Fruit fly (Drosophila melanogaster) whole organism, wandering third instar larva: ENCODE results near the gene Doa.

Experiments used
- Abd-B ChIP-seq: fragments of >200 bp; optimal IDR thresholded peaks from 2 replicates; lab custom pipeline; 2017; ENCODE audit warnings: missing biosample characterization, missing genetic modification characterization
- CG32264 ChIP-seq: fragments of 200-800 bp; sonication (Bioruptor generic); optimal IDR thresholded peaks from 2 replicates; lab custom pipeline; 2016; ENCODE audit warnings: missing biosample characterization, missing genetic modification characterization
- CrebA ChIP-seq: fragments of 200-800 bp; sonication (Bioruptor generic); optimal IDR thresholded peaks from 2 replicates; lab custom pipeline; 2016; ENCODE audit warnings: missing biosample characterization, mild to moderate bottlenecking, missing genetic modification characterization, borderline replicate concordance
- Dfd ChIP-seq: fragments of >200 bp; optimal IDR thresholded peaks from 2 replicates; lab custom pipeline; 2017; ENCODE audit warnings: missing biosample characterization, missing genetic modification characterization
- Dif ChIP-seq: fragments of 200-275, 200-300 bp; sonication (Bioruptor generic); optimal IDR thresholded peaks from 2 replicates; lab custom pipeline; 2018; ENCODE audit warnings: missing biosample characterization, missing genetic modification characterization; ENCODE audit not compliant: partially characterized antibody
- GATAd ChIP-seq: sonication (Bioruptor generic); optimal IDR thresholded peaks from 2 replicates; lab custom pipeline; 2016; ENCODE audit warnings: missing biosample characterization, missing genetic modification characterization
- HLH106 ChIP-seq: fragments of 200-800 bp; optimal IDR thresholded peaks from 3 replicates; lab custom pipeline; 2019; ENCODE audit warnings: missing biosample characterization, mild to moderate bottlenecking, missing genetic modification characterization, moderate library complexity
- Hnf4 ChIP-seq: fragments of 200-800 bp; sonication (Bioruptor generic); optimal IDR thresholded peaks from 2 replicates; lab custom pipeline; 2016; ENCODE audit warnings: missing biosample characterization, mild to moderate bottlenecking, missing genetic modification characterization
- Hr78 ChIP-seq: fragments of >200 bp; optimal IDR thresholded peaks from 2 replicates; lab custom pipeline; 2017; ENCODE audit warnings: missing biosample characterization, missing genetic modification characterization
- Hr83 ChIP-seq: fragments of 200-300 bp; sonication (Bioruptor generic); optimal IDR thresholded peaks from 2 replicates; lab custom pipeline; 2016; ENCODE audit warnings: missing biosample characterization, mild to moderate bottlenecking, missing genetic modification characterization, moderate library complexity; ENCODE audit not compliant: poor library complexity, severe bottlenecking
- Jra ChIP-seq: sonication (Bioruptor generic); optimal IDR thresholded peaks from 2 replicates; lab custom pipeline; 2016; ENCODE audit warnings: missing biosample characterization, missing genetic modification characterization
- N ChIP-seq: fragments of >200 bp; optimal IDR thresholded peaks from 2 replicates; lab custom pipeline; 2018; ENCODE audit warnings: missing biosample characterization, missing external identifiers, missing genetic modification characterization
- OdsH ChIP-seq: fragments of 200-800 bp; sonication (Bioruptor generic); optimal IDR thresholded peaks from 2 replicates; lab custom pipeline; 2016; ENCODE audit warnings: missing biosample characterization, mild to moderate bottlenecking, missing genetic modification characterization
- Rel ChIP-seq, 2 experiments: fragments of 200-800 bp; sonication (Bioruptor generic) in 1 of 2; optimal IDR thresholded peaks; 2 replicates in 1 of 2; 3 replicates in 1 of 2; lab custom pipeline; 2016 to 2019; ENCODE audit warnings: mild to moderate bottlenecking in 2 of 2, missing biosample characterization in 2 of 2, missing genetic modification characterization in 2 of 2, moderate library complexity in 1 of 2
- Sp1 ChIP-seq: fragments of 200-800 bp; sonication (Bioruptor generic); optimal IDR thresholded peaks from 3 replicates; lab custom pipeline; 2019; ENCODE audit warnings: missing biosample characterization, mild to moderate bottlenecking, missing genetic modification characterization, moderate library complexity
- Vsx2 ChIP-seq: fragments of 200-300, 225-300 bp; sonication (Bioruptor generic); optimal IDR thresholded peaks from 2 replicates; lab custom pipeline; 2018; ENCODE audit warnings: missing biosample characterization, missing genetic modification characterization; ENCODE audit not compliant: partially characterized antibody
- br ChIP-seq: fragments of 200-800 bp; sonication (Bioruptor generic); optimal IDR thresholded peaks from 2 replicates; lab custom pipeline; 2016; ENCODE audit warnings: missing biosample characterization, missing genetic modification characterization
- brk ChIP-seq: fragments of 200-800 bp; sonication (Bioruptor generic); optimal IDR thresholded peaks from 2 replicates; lab custom pipeline; 2016; ENCODE audit warnings: missing biosample characterization, mild to moderate bottlenecking, missing genetic modification characterization
- dmrt93B ChIP-seq: fragments of 200-800 bp; sonication (Bioruptor generic); optimal IDR thresholded peaks from 2 replicates; lab custom pipeline; 2018; ENCODE audit warnings: missing biosample characterization, mild to moderate bottlenecking, missing genetic modification characterization
- dsf ChIP-seq: sonication (Bioruptor generic); optimal IDR thresholded peaks from 2 replicates; lab custom pipeline; 2016; ENCODE audit warnings: missing biosample characterization, missing genetic modification characterization, borderline replicate concordance
- ey ChIP-seq: fragments of 200-800 bp; sonication (Bioruptor generic); optimal IDR thresholded peaks from 2 replicates; lab custom pipeline; 2016; ENCODE audit warnings: missing biosample characterization, missing genetic modification characterization
- foxo ChIP-seq, 2 experiments: fragments of 200-800 bp; sonication (Bioruptor generic); optimal IDR thresholded peaks; 2 replicates in 1 of 2; 3 replicates in 1 of 2; lab custom pipeline; 2016 to 2017; ENCODE audit warnings: missing biosample characterization in 2 of 2, missing genetic modification characterization in 2 of 2
- fru ChIP-seq: fragments of 200-800 bp; sonication (Bioruptor generic); optimal IDR thresholded peaks from 3 replicates; lab custom pipeline; 2016; ENCODE audit warnings: missing biosample characterization, mild to moderate bottlenecking, missing genetic modification characterization
- h ChIP-seq: fragments of 200-800 bp; sonication (Bioruptor generic); optimal IDR thresholded peaks from 3 replicates; lab custom pipeline; 2016; ENCODE audit warnings: missing biosample characterization, mild to moderate bottlenecking, missing genetic modification characterization
- jim ChIP-seq: fragments of 175-275, 200-325 bp; sonication (Bioruptor generic); optimal IDR thresholded peaks from 2 replicates; lab custom pipeline; 2016; ENCODE audit warnings: missing biosample characterization, mild to moderate bottlenecking, missing genetic modification characterization
- lola ChIP-seq: fragments of >200 bp; optimal IDR thresholded peaks from 2 replicates; lab custom pipeline; 2017; ENCODE audit warnings: missing biosample characterization, missing genetic modification characterization
- pan ChIP-seq: fragments of >200 bp; optimal IDR thresholded peaks from 2 replicates; lab custom pipeline; 2017
- psq ChIP-seq: fragments of 200-800 bp; sonication (Bioruptor generic); optimal IDR thresholded peaks from 3 replicates; lab custom pipeline; 2017; ENCODE audit warnings: missing biosample characterization, mild to moderate bottlenecking, missing genetic modification characterization, moderate library complexity
- rgr ChIP-seq: fragments of 200-800 bp; sonication (Bioruptor generic); optimal IDR thresholded peaks from 3 replicates; lab custom pipeline; 2016; ENCODE audit warnings: missing biosample characterization, mild to moderate bottlenecking, missing genetic modification characterization
- sage ChIP-seq: fragments of 200-800 bp; sonication (Bioruptor generic); optimal IDR thresholded peaks from 2 replicates; lab custom pipeline; 2016; ENCODE audit warnings: missing biosample characterization, mild to moderate bottlenecking, missing genetic modification characterization
- sv ChIP-seq: fragments of 200-800 bp; sonication (Bioruptor generic); optimal IDR thresholded peaks from 3 replicates; lab custom pipeline; 2016; ENCODE audit warnings: missing biosample characterization, missing genetic modification characterization
- woc ChIP-seq: sonication (Bioruptor generic); optimal IDR thresholded peaks from 2 replicates; lab custom pipeline; 2016; ENCODE audit warnings: missing biosample characterization, mild to moderate bottlenecking, missing genetic modification characterization

The Doa gene

dm6 chr3R:28856140-28856539 is 31.7 kb upstream of the Doa start:
- TF ChIP-seq sage (GFP tag; lab: Kevin White, UChicago) = no peak
- no peak for TF ChIP-seq Rel (GFP tag; optimal IDR thresholded peaks at IDR 0.05; lab: Kevin White, UChicago)
- no peak for TF ChIP-seq Rel (tag; optimal IDR thresholded peaks at IDR 0.05; lab: Kevin White, UChicago)
- TF ChIP-seq Hr83 (GFP tag; lab: Kevin White, UChicago) = no peak
- TF ChIP-seq Sp1 = no peak
- TF ChIP-seq dmrt93B (GFP tag; lab: Kevin White, UChicago) = no peak
- TF ChIP-seq jim (GFP tag; lab: Kevin White, UChicago) = no peak
- TF ChIP-seq N (GFP tag; lab: Kevin White, UChicago) = no peak
- no peak for TF ChIP-seq fru (GFP tag; lab: Kevin White, UChicago)
- TF ChIP-seq Dif (GFP tag; lab: Kevin White, UChicago) = no peak
- no peak for TF ChIP-seq OdsH (GFP tag; lab: Kevin White, UChicago)
- TF ChIP-seq br (GFP tag; lab: Kevin White, UChicago) = no peak
- no peak for TF ChIP-seq dsf (GFP tag; lab: Kevin White, UChicago)
- no peak for TF ChIP-seq brk (GFP tag; lab: Kevin White, UChicago)
- no peak for TF ChIP-seq sv (GFP tag; lab: Kevin White, UChicago)
- no peak for TF ChIP-seq foxo (GFP tag; optimal IDR thresholded peaks at IDR 0.05; lab: Kevin White, UChicago)
- TF ChIP-seq psq (GFP tag; lab: Kevin White, UChicago) = no peak
- no peak for TF ChIP-seq CG32264 (GFP tag; lab: Kevin White, UChicago)

dm6 chr3R:28856829-28857228 is 31.0 kb upstream of the Doa start:
- TF ChIP-seq Dfd (GFP tag; lab: Kevin White, UChicago) = no peak
- no peak for TF ChIP-seq Rel (GFP tag; optimal IDR thresholded peaks at IDR 0.05; lab: Kevin White, UChicago)
- no peak for TF ChIP-seq Rel (tag; optimal IDR thresholded peaks at IDR 0.05; lab: Kevin White, UChicago)
- no peak for TF ChIP-seq pan (lab: Kevin White, UChicago)
- TF ChIP-seq sv (GFP tag; lab: Kevin White, UChicago) = no peak
- no peak for TF ChIP-seq woc (GFP tag; lab: Kevin White, UChicago)

dm6 chr3R:28857287-28858024 is 30.4 kb upstream of the Doa start:
- no peak for TF ChIP-seq psq (GFP tag; lab: Kevin White, UChicago)
- TF ChIP-seq Vsx2 (GFP tag; lab: Kevin White, UChicago) = no peak
- TF ChIP-seq CrebA = no peak
- TF ChIP-seq Hr83 (GFP tag; lab: Kevin White, UChicago) = no peak
- TF ChIP-seq HLH106 (tag; lab: Kevin White, UChicago) = peak; percentile 8
- TF ChIP-seq woc (GFP tag; lab: Kevin White, UChicago) = no peak
- no peak for TF ChIP-seq Abd-B (GFP tag; lab: Kevin White, UChicago)
- TF ChIP-seq Hr78 (GFP tag; lab: Kevin White, UChicago) = no peak
- TF ChIP-seq brk (GFP tag; lab: Kevin White, UChicago) = no peak
- TF ChIP-seq br (GFP tag; lab: Kevin White, UChicago) = peak; percentile 10
- peak in 1 of 2 experiments; percentile 31 for TF ChIP-seq foxo (GFP tag; optimal IDR thresholded peaks at IDR 0.05; lab: Kevin White, UChicago)
- peak; percentile 0 for TF ChIP-seq h (GFP tag; lab: Kevin White, UChicago)
- no peak for TF ChIP-seq CG32264 (GFP tag; lab: Kevin White, UChicago)
- TF ChIP-seq ey (GFP tag; lab: Kevin White, UChicago) = no peak
- no peak for TF ChIP-seq GATAd (GFP tag; lab: Kevin White, UChicago)
- TF ChIP-seq dsf (GFP tag; lab: Kevin White, UChicago) = no peak
- no peak for TF ChIP-seq lola (GFP tag; lab: Kevin White, UChicago)
- TF ChIP-seq Hnf4 = peak; percentile 4
- no peak for TF ChIP-seq jim (GFP tag; lab: Kevin White, UChicago)
- TF ChIP-seq Jra (GFP tag; lab: Kevin White, UChicago) = no peak
- TF ChIP-seq fru (GFP tag; lab: Kevin White, UChicago) = peak; percentile 25
- TF ChIP-seq rgr (GFP tag; lab: Kevin White, UChicago) = peak; percentile 7
- no peak for TF ChIP-seq Sp1
